Fruit fly (Drosophila melanogaster) whole organism, embryonic: ENCODE measurements around the gene CG9130.

Source experiments
- Atf3 ChIP-seq: fragments of 200-800 bp; sonication (Bioruptor generic); optimal IDR thresholded peaks from 3 replicates; lab custom pipeline; 2016; ENCODE audit warnings: missing biosample characterization, missing genetic modification characterization
- CG12155 ChIP-seq: fragments of 200-800 bp; sonication (Bioruptor generic); optimal IDR thresholded peaks from 3 replicates; lab custom pipeline; 2016; ENCODE audit warnings: missing biosample characterization, missing genetic modification characterization
- CG1233 ChIP-seq: fragments of 200-800 bp; sonication (Bioruptor generic); optimal IDR thresholded peaks from 4 replicates; lab custom pipeline; 2018; ENCODE audit warnings: missing biosample characterization, mild to moderate bottlenecking, missing genetic modification characterization
- CG12769 ChIP-seq: fragments of 200-800 bp; sonication (Bioruptor generic); optimal IDR thresholded peaks from 2 replicates; lab custom pipeline; 2019; ENCODE audit warnings: missing biosample characterization, mild to moderate bottlenecking, missing genetic modification characterization, moderate library complexity
- CG14050 ChIP-seq: fragments of 200-800 bp; sonication (Bioruptor generic); IDR thresholded peaks from 3 replicates; pipeline ENCODE4 v1.3.6; 2022; ENCODE audit warnings: missing biosample characterization, missing genetic modification characterization
- CG14965 ChIP-seq: fragments of 200-800 bp; sonication (Bioruptor generic); optimal IDR thresholded peaks from 2 replicates; lab custom pipeline; 2016; ENCODE audit warnings: missing biosample characterization, missing genetic modification characterization, borderline replicate concordance
- CG1602 ChIP-seq: fragments of 200-800 bp; sonication (Bioruptor generic); optimal IDR thresholded peaks from 3 replicates; lab custom pipeline; 2016; ENCODE audit warnings: missing biosample characterization, missing genetic modification characterization
- CG2202 ChIP-seq: fragments of 200-800 bp; sonication (Bioruptor generic); optimal IDR thresholded peaks from 2 replicates; lab custom pipeline; 2018; ENCODE audit warnings: missing biosample characterization, mild to moderate bottlenecking, missing genetic modification characterization
- CG2712 ChIP-seq: fragments of 200-800 bp; optimal IDR thresholded peaks from 3 replicates; lab custom pipeline; 2019; ENCODE audit warnings: missing biosample characterization, mild to moderate bottlenecking, missing genetic modification characterization, moderate library complexity
- CG33213 ChIP-seq: fragments of 200-800 bp; sonication (Bioruptor generic); optimal IDR thresholded peaks from 3 replicates; lab custom pipeline; 2016; ENCODE audit warnings: missing biosample characterization, missing genetic modification characterization
- CG33557 ChIP-seq: fragments of 200-800 bp; sonication (Bioruptor generic); optimal IDR thresholded peaks from 2 replicates; lab custom pipeline; 2019; ENCODE audit warnings: missing biosample characterization, mild to moderate bottlenecking, missing genetic modification characterization, moderate library complexity
- CG4820 ChIP-seq: fragments of 200-800 bp; sonication (Bioruptor generic); optimal IDR thresholded peaks from 3 replicates; lab custom pipeline; 2016; ENCODE audit warnings: missing biosample characterization, missing genetic modification characterization
- CG4854 ChIP-seq: fragments of 200-800 bp; sonication (Bioruptor generic); optimal IDR thresholded peaks from 2 replicates; lab custom pipeline; 2016; ENCODE audit warnings: missing biosample characterization, missing genetic modification characterization, inconsistent platforms
- CG6175 ChIP-seq: fragments of 200-800 bp; sonication (Bioruptor generic); IDR thresholded peaks from 3 replicates; pipeline ENCODE4 v1.3.6; 2022; ENCODE audit warnings: missing biosample characterization, missing genetic modification characterization
- CG7987 ChIP-seq: fragments of 200-800 bp; sonication (Bioruptor generic); optimal IDR thresholded peaks from 2 replicates; lab custom pipeline; 2018; ENCODE audit warnings: missing biosample characterization, mild to moderate bottlenecking, missing genetic modification characterization, moderate library complexity
- CG8478 ChIP-seq: fragments of >200 bp; optimal IDR thresholded peaks from 2 replicates; lab custom pipeline; 2018
- CG9437 ChIP-seq: fragments of 200-800 bp; sonication (Bioruptor generic); optimal IDR thresholded peaks from 2 replicates; lab custom pipeline; 2018; ENCODE audit warnings: missing biosample characterization, mild to moderate bottlenecking, missing genetic modification characterization
- D19A ChIP-seq: fragments of 200-800 bp; optimal IDR thresholded peaks from 3 replicates; lab custom pipeline; 2019; ENCODE audit warnings: missing biosample characterization, mild to moderate bottlenecking, missing genetic modification characterization, moderate library complexity
- Doc2 ChIP-seq: fragments of 200-800 bp; sonication (Bioruptor generic); IDR thresholded peaks from 2 replicates; pipeline ENCODE4 v1.3.6; 2022; ENCODE audit warnings: missing biosample characterization, missing genetic modification characterization
- Ets65A ChIP-seq: fragments of 200-800 bp; sonication (Bioruptor generic); peaks from one replicate; lab custom pipeline; 2016; ENCODE audit warnings: missing biosample characterization, missing genetic modification characterization
- Ets97D ChIP-seq: fragments of 200-800 bp; sonication (Bioruptor generic); optimal IDR thresholded peaks from 3 replicates; lab custom pipeline; 2016; ENCODE audit warnings: missing biosample characterization, missing genetic modification characterization
- H2.0 ChIP-seq: fragments of 200-800 bp; sonication (Bioruptor generic); IDR thresholded peaks from 2 replicates; pipeline ENCODE4 v1.3.6; 2022; ENCODE audit warnings: missing biosample characterization, missing genetic modification characterization
- Hmr ChIP-seq: fragments of 200-800 bp; sonication (Bioruptor generic); optimal IDR thresholded peaks from 3 replicates; lab custom pipeline; 2017; ENCODE audit warnings: mild to moderate bottlenecking, missing biosample characterization, missing genetic modification reagents, missing genetic modification characterization
- Hsf ChIP-seq: fragments of 200-800 bp; sonication (Bioruptor generic); optimal IDR thresholded peaks from 3 replicates; lab custom pipeline; 2016; ENCODE audit warnings: missing biosample characterization, missing genetic modification characterization
- Poxn ChIP-seq: fragments of 200-800 bp; sonication (Bioruptor generic); IDR thresholded peaks from 2 replicates; pipeline ENCODE4 v1.3.6; 2022; ENCODE audit warnings: missing biosample characterization, missing genetic modification characterization
- Sox102F ChIP-seq: fragments of 200-800 bp; sonication (Bioruptor generic); optimal IDR thresholded peaks from 2 replicates; lab custom pipeline; 2018; ENCODE audit warnings: missing biosample characterization, mild to moderate bottlenecking, missing genetic modification characterization, moderate library complexity
- Trl ChIP-seq, 3 experiments: fragments of >200 bp in 2 of 3; fragments of 200-800 bp in 1 of 3; sonication (Bioruptor generic) in 1 of 3; optimal IDR thresholded peaks; 2 replicates in 1 of 3; 3 replicates in 2 of 3; lab custom pipeline; 2016 to 2017; ENCODE audit warnings: missing biosample characterization in 1 of 3, missing genetic modification characterization in 1 of 3
- aop ChIP-seq: fragments of 200-800 bp; sonication (Bioruptor generic); IDR thresholded peaks from 2 replicates; pipeline ENCODE4 v1.3.6; 2022; ENCODE audit warnings: missing biosample characterization, missing genetic modification characterization
- az2 ChIP-seq: fragments of 200-800 bp; sonication (Bioruptor generic); optimal IDR thresholded peaks from 3 replicates; lab custom pipeline; 2016; ENCODE audit warnings: missing biosample characterization, missing genetic modification characterization
- crp ChIP-seq, 2 experiments: fragments of 200-800 bp; sonication (Bioruptor generic); optimal IDR thresholded peaks; 2 replicates in 1 of 2; 3 replicates in 1 of 2; lab custom pipeline; 2017; ENCODE audit warnings: missing biosample characterization in 2 of 2, missing genetic modification characterization in 2 of 2, mild to moderate bottlenecking in 1 of 2, moderate library complexity in 1 of 2
- disco-r ChIP-seq: fragments of 200-800 bp; sonication (Bioruptor generic); optimal IDR thresholded peaks from 2 replicates; lab custom pipeline; 2016; ENCODE audit warnings: missing biosample characterization, missing genetic modification characterization
- dmrt99B ChIP-seq: fragments of 200-800 bp; sonication (Bioruptor generic); optimal IDR thresholded peaks from 2 replicates; lab custom pipeline; 2018; ENCODE audit warnings: missing biosample characterization, mild to moderate bottlenecking, missing genetic modification characterization, moderate library complexity
- ems ChIP-seq: fragments of 200-800 bp; sonication (Bioruptor generic); optimal IDR thresholded peaks from 3 replicates; lab custom pipeline; 2016; ENCODE audit warnings: missing biosample characterization, missing genetic modification characterization
- eve ChIP-seq, 2 experiments: fragments of >200 bp; optimal IDR thresholded peaks; 2 replicates each; lab custom pipeline; 2017; ENCODE audit warnings: missing biosample characterization in 2 of 2, missing genetic modification characterization in 2 of 2
- exex ChIP-seq: fragments of 200-800 bp; sonication (Bioruptor generic); optimal IDR thresholded peaks from 4 replicates; lab custom pipeline; 2018; ENCODE audit warnings: missing biosample characterization, mild to moderate bottlenecking, missing genetic modification characterization, moderate library complexity
- h ChIP-seq: fragments of >200 bp; optimal IDR thresholded peaks from 2 replicates; lab custom pipeline; 2017
- hb ChIP-seq: fragments of 200-800 bp; sonication (Bioruptor generic); IDR thresholded peaks from 3 replicates; pipeline ENCODE4 v1.3.6; 2022; ENCODE audit warnings: missing biosample characterization, missing genetic modification characterization; ENCODE audit not compliant: partially characterized antibody
- kah ChIP-seq: fragments of 200-800 bp; sonication (Bioruptor generic); optimal IDR thresholded peaks from 2 replicates; lab custom pipeline; 2018; ENCODE audit warnings: missing biosample characterization, mild to moderate bottlenecking, missing genetic modification characterization
- lmd ChIP-seq: fragments of 200-800 bp; sonication (Bioruptor generic); IDR thresholded peaks from 2 replicates; pipeline ENCODE4 v1.3.6; 2022; ENCODE audit warnings: missing biosample characterization, missing genetic modification characterization
- nerfin-2 ChIP-seq: fragments of 200-800 bp; sonication (Bioruptor generic); IDR thresholded peaks from 2 replicates; pipeline ENCODE4 v1.3.6; 2022; ENCODE audit warnings: missing biosample characterization, missing genetic modification characterization; ENCODE audit not compliant: partially characterized antibody
- onecut ChIP-seq: fragments of 200-800 bp; sonication (Bioruptor generic); IDR thresholded peaks from 2 replicates; pipeline ENCODE4 v1.3.6; 2022; ENCODE audit warnings: missing biosample characterization, missing genetic modification characterization
- p53 ChIP-seq: fragments of 200-800 bp; sonication (Bioruptor generic); optimal IDR thresholded peaks from 2 replicates; lab custom pipeline; 2016; ENCODE audit warnings: missing biosample characterization, missing genetic modification characterization
- pros ChIP-seq: fragments of 200-800 bp; sonication (Bioruptor generic); optimal IDR thresholded peaks from 3 replicates; lab custom pipeline; 2019; ENCODE audit warnings: missing biosample characterization, mild to moderate bottlenecking, missing genetic modification characterization, moderate library complexity
- ranshi ChIP-seq: fragments of 200-800 bp; sonication (Bioruptor generic); IDR thresholded peaks from 2 replicates; pipeline ENCODE4 v1.3.6; 2022; ENCODE audit warnings: missing biosample characterization, missing genetic modification characterization
- scrt ChIP-seq: fragments of 200-800 bp; sonication (Bioruptor generic); optimal IDR thresholded peaks from 2 replicates; lab custom pipeline; 2018; ENCODE audit warnings: missing biosample characterization, mild to moderate bottlenecking, missing genetic modification characterization, moderate library complexity
- shn ChIP-seq: fragments of 200-800 bp; sonication (Bioruptor generic); optimal IDR thresholded peaks from 3 replicates; lab custom pipeline; 2016; ENCODE audit warnings: missing biosample characterization, missing genetic modification characterization
- sisA ChIP-seq: fragments of 200-800 bp; sonication (Bioruptor generic); IDR thresholded peaks from 2 replicates; pipeline ENCODE4 v1.3.6; 2022; ENCODE audit warnings: missing biosample characterization, missing genetic modification characterization
- tgo ChIP-seq: fragments of 200-800 bp; sonication (Bioruptor generic); IDR thresholded peaks from 3 replicates; pipeline ENCODE4 v1.3.6; 2022; ENCODE audit warnings: missing biosample characterization, missing genetic modification characterization
- trh ChIP-seq: fragments of 200-800 bp; sonication (Bioruptor generic); optimal IDR thresholded peaks from 2 replicates; lab custom pipeline; 2016; ENCODE audit warnings: missing biosample characterization, missing genetic modification characterization
- zf30C ChIP-seq: fragments of 200-800 bp; sonication (Bioruptor generic); optimal IDR thresholded peaks from 3 replicates; lab custom pipeline; 2018; ENCODE audit warnings: missing biosample characterization, mild to moderate bottlenecking, missing genetic modification characterization

Gene CG9130

dm6 chr3L:1204674-1205547 lies 46.9 kb upstream of the CG9130 start, which contains the start of gene CG9119 (continued):
- no peak for TF ChIP-seq kah
- peak; percentile 75 for TF ChIP-seq shn (GFP tag; lab: Kevin White, UChicago)
- TF ChIP-seq sisA (GFP tag; lab: Robert Waterston, UW), result no peak; the same call in 1 of the 2 replicates
- TF ChIP-seq Trl (optimal IDR thresholded peaks at IDR 0.05; lab: Kevin White, UChicago), result no peak
- peak; percentile 55 for TF ChIP-seq Trl (GFP tag; optimal IDR thresholded peaks at IDR 0.05; lab: Kevin White, UChicago)
- peak; percentile 17 for TF ChIP-seq CG2202
- no peak for TF ChIP-seq CG14965 (GFP tag; lab: Kevin White, UChicago)
- no peak for TF ChIP-seq trh (GFP tag; lab: Kevin White, UChicago)
- TF ChIP-seq CG9437 (GFP tag; lab: Kevin White, UChicago), result peak; percentile 69
- no peak for TF ChIP-seq eve (GFP tag; optimal IDR thresholded peaks at IDR 0.05; lab: Kevin White, UChicago)
- peak; percentile 37 for TF ChIP-seq Sox102F
- peak; percentile 78 for TF ChIP-seq Hmr
- no peak for TF ChIP-seq pros (GFP tag; lab: Kevin White, UChicago)
- peak; percentile 66 for TF ChIP-seq CG2712
- no peak for TF ChIP-seq h
- TF ChIP-seq CG7987 (GFP tag; lab: Kevin White, UChicago), result peak; percentile 71
- no peak for TF ChIP-seq CG33213 (GFP tag; lab: Kevin White, UChicago)
- peak; percentile 61 for TF ChIP-seq Hsf (GFP tag; lab: Kevin White, UChicago)
- TF ChIP-seq D19A (tag; lab: Kevin White, UChicago), result peak; percentile 56
- peak; percentile 75 for TF ChIP-seq CG33557 (GFP tag; lab: Kevin White, UChicago)
- TF ChIP-seq ranshi, result no peak; the same call in 1 of the 2 replicates
- TF ChIP-seq Ets65A (GFP tag; lab: Kevin White, UChicago), result peak; percentile 95
- no peak for TF ChIP-seq Atf3 (GFP tag; lab: Kevin White, UChicago)
- peak; percentile 35 for TF ChIP-seq ems
- TF ChIP-seq Ets97D (GFP tag; lab: Kevin White, UChicago), result no peak
- TF ChIP-seq hb (GFP tag; lab: Robert Waterston, UW), result no peak
- TF ChIP-seq CG8478 (lab: Kevin White, UChicago), result no peak
- no peak for TF ChIP-seq Poxn (GFP tag; lab: Robert Waterston, UW)
- TF ChIP-seq az2, result peak; percentile 42
- peak; percentile 70 for TF ChIP-seq lmd (GFP tag; lab: Robert Waterston, UW)
- peak; percentile 33 for TF ChIP-seq CG4820
- peak; percentile 11 for TF ChIP-seq p53 (GFP tag; lab: Kevin White, UChicago)
- peak; percentile 75 for TF ChIP-seq dmrt99B (tag; lab: Kevin White, UChicago)
- TF ChIP-seq CG1233, result peak; percentile 66
- TF ChIP-seq CG14050, result peak; percentile 21; the same call in 1 of the 3 replicates
- peak; percentile 10; the same call in 1 of the 2 replicates for TF ChIP-seq onecut (GFP tag; lab: Robert Waterston, UW)
- TF ChIP-seq zf30C (GFP tag; lab: Kevin White, UChicago), result no peak
- TF ChIP-seq tgo (GFP tag; lab: Robert Waterston, UW), result peak; percentile 59
- TF ChIP-seq nerfin-2 (GFP tag; lab: Robert Waterston, UW), result no peak
- peak; percentile 56 for TF ChIP-seq CG12155 (GFP tag; lab: Kevin White, UChicago)
- TF ChIP-seq CG6175 (GFP tag; lab: Robert Waterston, UW), result no peak
- TF ChIP-seq aop (GFP tag; lab: Robert Waterston, UW), result no peak
- no peak for TF ChIP-seq crp (GFP tag; optimal IDR thresholded peaks at IDR 0.05; lab: Kevin White, UChicago)
- TF ChIP-seq CG4854 (GFP tag; lab: Kevin White, UChicago), result no peak
- peak; percentile 76 for TF ChIP-seq exex
- TF ChIP-seq CG1602, result peak; percentile 36
- TF ChIP-seq CG12769 (tag; lab: Kevin White, UChicago), result peak; percentile 63
- TF ChIP-seq H2.0 (GFP tag; lab: Robert Waterston, UW), result no peak
- TF ChIP-seq disco-r (GFP tag; lab: Kevin White, UChicago), result peak; percentile 10
- TF ChIP-seq Doc2 (GFP tag; lab: Robert Waterston, UW), result no peak
- peak; percentile 53 for TF ChIP-seq scrt
